Fruit fly (Drosophila melanogaster) whole organism, embryonic: ENCODE measurements around the gene RpS8.
A peak's percentile ranks its signal among the peaks of the same experiment; 100 is the strongest.

Experiments used
- ATbp ChIP-seq: fragments of 200-800 bp; sonication (Bioruptor generic); optimal IDR thresholded peaks from 2 replicates; lab custom pipeline; 2017; ENCODE audit warnings: missing biosample characterization, mild to moderate bottlenecking, missing genetic modification characterization, missing genetic modification reagents
- B-H1 ChIP-seq: fragments of 200-800 bp; sonication (Bioruptor generic); IDR thresholded peaks from 3 replicates; pipeline ENCODE4 v1.3.6; 2022; ENCODE audit warnings: missing biosample characterization, missing genetic modification characterization
- CG10654 ChIP-seq: fragments of 200-800 bp; sonication (Bioruptor generic); optimal IDR thresholded peaks from 2 replicates; lab custom pipeline; 2016; ENCODE audit warnings: missing biosample characterization, missing genetic modification characterization
- CG10979 ChIP-seq: fragments of 200-800 bp; sonication (Bioruptor generic); optimal IDR thresholded peaks from 2 replicates; lab custom pipeline; 2018; ENCODE audit warnings: missing biosample characterization, mild to moderate bottlenecking, missing genetic modification characterization, moderate library complexity
- CG11696 ChIP-seq: fragments of 200-800 bp; sonication (Bioruptor generic); IDR thresholded peaks from 2 replicates; pipeline ENCODE4 v1.3.6; 2022; ENCODE audit warnings: missing biosample characterization, missing genetic modification characterization
- CG13624 ChIP-seq: fragments of 200-800 bp; sonication (Bioruptor generic); optimal IDR thresholded peaks from 2 replicates; lab custom pipeline; 2016; ENCODE audit warnings: missing biosample characterization, missing genetic modification characterization
- CG14667 ChIP-seq: fragments of 200-800 bp; sonication (Bioruptor generic); IDR thresholded peaks from 2 replicates; pipeline ENCODE4 v1.3.6; 2022; ENCODE audit warnings: missing biosample characterization, missing genetic modification characterization
- CG17186 ChIP-seq: fragments of 200-800 bp; sonication (Bioruptor generic); optimal IDR thresholded peaks from 3 replicates; lab custom pipeline; 2017; ENCODE audit warnings: missing biosample characterization, missing genetic modification reagents, missing genetic modification characterization
- CG18262 ChIP-seq: fragments of 200-800 bp; optimal IDR thresholded peaks from 3 replicates; lab custom pipeline; 2019; ENCODE audit warnings: missing biosample characterization, mild to moderate bottlenecking, missing genetic modification characterization, moderate library complexity
- CG18764 ChIP-seq: fragments of 200-800 bp; sonication (Bioruptor generic); optimal IDR thresholded peaks from 3 replicates; lab custom pipeline; 2016; ENCODE audit warnings: missing biosample characterization, missing genetic modification characterization
- CG2116 ChIP-seq: fragments of 200-800 bp; sonication (Bioruptor generic); optimal IDR thresholded peaks from 3 replicates; lab custom pipeline; 2018; ENCODE audit warnings: missing biosample characterization, mild to moderate bottlenecking, missing genetic modification characterization
- CG2712 ChIP-seq: fragments of 200-800 bp; optimal IDR thresholded peaks from 3 replicates; lab custom pipeline; 2019; ENCODE audit warnings: missing biosample characterization, mild to moderate bottlenecking, missing genetic modification characterization, moderate library complexity
- CG3163 ChIP-seq: fragments of 200-800 bp; sonication (Bioruptor generic); optimal IDR thresholded peaks from 3 replicates; lab custom pipeline; 2016; ENCODE audit warnings: missing biosample characterization, missing genetic modification characterization
- CG43689 ChIP-seq: fragments of 200-800 bp; sonication (Bioruptor generic); IDR thresholded peaks from 2 replicates; pipeline ENCODE4 v1.3.6; 2022; ENCODE audit warnings: missing biosample characterization, missing genetic modification characterization
- CG5245 ChIP-seq: fragments of 200-800 bp; sonication (Bioruptor generic); optimal IDR thresholded peaks from 3 replicates; lab custom pipeline; 2016; ENCODE audit warnings: missing biosample characterization, missing genetic modification characterization
- CG9797 ChIP-seq: fragments of 200-800 bp; sonication (Bioruptor generic); optimal IDR thresholded peaks from 3 replicates; lab custom pipeline; 2018; ENCODE audit warnings: missing biosample characterization, mild to moderate bottlenecking, missing genetic modification characterization
- CG9817 ChIP-seq: fragments of 200-800 bp; sonication (Bioruptor generic); optimal IDR thresholded peaks from 2 replicates; lab custom pipeline; 2018; ENCODE audit warnings: missing biosample characterization, mild to moderate bottlenecking, missing genetic modification characterization, moderate library complexity
- Dip3 ChIP-seq: fragments of 200-800 bp; sonication (Bioruptor generic); optimal IDR thresholded peaks from 3 replicates; lab custom pipeline; 2016; ENCODE audit warnings: missing biosample characterization, missing genetic modification characterization
- Dll ChIP-seq: fragments of 200-800 bp; sonication (Bioruptor generic); IDR thresholded peaks from 4 replicates; pipeline ENCODE4 v1.3.6; 2022; ENCODE audit warnings: missing biosample characterization, missing genetic modification characterization; ENCODE audit not compliant: partially characterized antibody
- Doc2 ChIP-seq: fragments of 200-800 bp; sonication (Bioruptor generic); IDR thresholded peaks from 2 replicates; pipeline ENCODE4 v1.3.6; 2022; ENCODE audit warnings: missing biosample characterization, missing genetic modification characterization
- HLH4C ChIP-seq: fragments of 200-800 bp; sonication (Bioruptor generic); IDR thresholded peaks from 3 replicates; pipeline ENCODE4 v1.3.6; 2022; ENCODE audit warnings: missing biosample characterization, missing genetic modification characterization; ENCODE audit not compliant: partially characterized antibody
- HLHmδ ChIP-seq: fragments of 200-800 bp; sonication (Bioruptor generic); optimal IDR thresholded peaks from 2 replicates; lab custom pipeline; 2018; ENCODE audit warnings: missing biosample characterization, mild to moderate bottlenecking, missing genetic modification characterization, moderate library complexity
- HmgD ChIP-seq: fragments of 200-800 bp; sonication (Bioruptor generic); optimal IDR thresholded peaks from 3 replicates; lab custom pipeline; 2016; ENCODE audit warnings: missing biosample characterization, missing genetic modification characterization
- Hmx ChIP-seq: fragments of 200-800 bp; sonication (Bioruptor generic); optimal IDR thresholded peaks from 2 replicates; lab custom pipeline; 2016; ENCODE audit warnings: missing biosample characterization, missing genetic modification characterization
- Jarid2 ChIP-seq: fragments of 200-800 bp; sonication (Bioruptor generic); optimal IDR thresholded peaks from 3 replicates; lab custom pipeline; 2017; ENCODE audit warnings: mild to moderate bottlenecking, missing biosample characterization, missing genetic modification reagents, missing genetic modification characterization
- MTF-1 ChIP-seq: fragments of 200-800 bp; sonication (Bioruptor generic); optimal IDR thresholded peaks from 2 replicates; lab custom pipeline; 2018; ENCODE audit warnings: missing biosample characterization, mild to moderate bottlenecking, missing genetic modification characterization, borderline replicate concordance
- Myb ChIP-seq: fragments of 200-800 bp; sonication (Bioruptor generic); optimal IDR thresholded peaks from 2 replicates; lab custom pipeline; 2016; ENCODE audit warnings: missing biosample characterization, missing genetic modification characterization
- Pdp1 ChIP-seq, 2 experiments: fragments of 200-800 bp; sonication (Bioruptor generic); optimal IDR thresholded peaks; 3 replicates each; lab custom pipeline; 2016; ENCODE audit warnings: missing biosample characterization in 2 of 2, missing genetic modification characterization in 2 of 2, mild to moderate bottlenecking in 1 of 2, moderate library complexity in 1 of 2
- Rx ChIP-seq: fragments of 200-800 bp; sonication (Bioruptor generic); IDR thresholded peaks from 2 replicates; pipeline ENCODE4 v1.3.6; 2022; ENCODE audit warnings: missing biosample characterization, missing genetic modification characterization
- Sin3A ChIP-seq: fragments of >200 bp; optimal IDR thresholded peaks from 2 replicates; lab custom pipeline; 2018
- YL-1 ChIP-seq: fragments of 200-800 bp; sonication (Bioruptor generic); optimal IDR thresholded peaks from 3 replicates; lab custom pipeline; 2017; ENCODE audit warnings: missing biosample characterization, mild to moderate bottlenecking, missing genetic modification characterization
- az2 ChIP-seq: fragments of 200-800 bp; sonication (Bioruptor generic); optimal IDR thresholded peaks from 3 replicates; lab custom pipeline; 2016; ENCODE audit warnings: missing biosample characterization, missing genetic modification characterization
- bigmax ChIP-seq: fragments of 200-800 bp; sonication (Bioruptor generic); optimal IDR thresholded peaks from 2 replicates; lab custom pipeline; 2018; ENCODE audit warnings: missing biosample characterization, mild to moderate bottlenecking, missing genetic modification characterization
- crc ChIP-seq: fragments of 200-800 bp; sonication (Bioruptor generic); optimal IDR thresholded peaks from 2 replicates; lab custom pipeline; 2016; ENCODE audit warnings: missing biosample characterization, missing genetic modification characterization
- crp ChIP-seq, 2 experiments: fragments of 200-800 bp; sonication (Bioruptor generic); optimal IDR thresholded peaks; 2 replicates in 1 of 2; 3 replicates in 1 of 2; lab custom pipeline; 2017; ENCODE audit warnings: missing biosample characterization in 2 of 2, missing genetic modification characterization in 2 of 2, mild to moderate bottlenecking in 1 of 2, moderate library complexity in 1 of 2
- cwo ChIP-seq: fragments of 200-800 bp; sonication (Bioruptor generic); optimal IDR thresholded peaks from 3 replicates; lab custom pipeline; 2017; ENCODE audit warnings: missing biosample characterization, missing genetic modification characterization, mild to moderate bottlenecking, moderate library complexity, missing genetic modification reagents
- dimm ChIP-seq: fragments of 200-800 bp; sonication (Bioruptor generic); IDR thresholded peaks from 2 replicates; pipeline ENCODE4 v1.3.6; 2022; ENCODE audit warnings: missing biosample characterization, missing genetic modification characterization
- dmrt11E ChIP-seq: fragments of 200-800 bp; sonication (Bioruptor generic); optimal IDR thresholded peaks from 3 replicates; lab custom pipeline; 2018; ENCODE audit warnings: missing biosample characterization, mild to moderate bottlenecking, missing genetic modification characterization, moderate library complexity
- gsb-n ChIP-seq: fragments of 200-800 bp; sonication (Bioruptor generic); optimal IDR thresholded peaks from 3 replicates; lab custom pipeline; 2018; ENCODE audit warnings: missing biosample characterization, mild to moderate bottlenecking, missing genetic modification characterization
- h ChIP-seq: fragments of >200 bp; optimal IDR thresholded peaks from 2 replicates; lab custom pipeline; 2017
- nerfin-1 ChIP-seq: fragments of 200-800 bp; sonication (Bioruptor generic); optimal IDR thresholded peaks from 3 replicates; lab custom pipeline; 2019; ENCODE audit warnings: missing biosample characterization, mild to moderate bottlenecking, missing genetic modification characterization, moderate library complexity
- pnt ChIP-seq: fragments of 200-800 bp; sonication (Bioruptor generic); optimal IDR thresholded peaks from 3 replicates; lab custom pipeline; 2016; ENCODE audit warnings: missing biosample characterization, missing genetic modification characterization
- pzg ChIP-seq: fragments of 200-800 bp; sonication (Bioruptor generic); optimal IDR thresholded peaks from 3 replicates; lab custom pipeline; 2018; ENCODE audit warnings: missing biosample characterization, mild to moderate bottlenecking, missing genetic modification characterization, moderate library complexity
- scrt ChIP-seq: fragments of 200-800 bp; sonication (Bioruptor generic); optimal IDR thresholded peaks from 2 replicates; lab custom pipeline; 2018; ENCODE audit warnings: missing biosample characterization, mild to moderate bottlenecking, missing genetic modification characterization, moderate library complexity
- sim ChIP-seq: fragments of 200-800 bp; sonication (Bioruptor generic); IDR thresholded peaks from 2 replicates; pipeline ENCODE4 v1.3.6; 2022; ENCODE audit warnings: missing biosample characterization, missing genetic modification characterization
- slbo ChIP-seq: fragments of 200-800 bp; sonication (Bioruptor generic); IDR thresholded peaks from 2 replicates; pipeline ENCODE4 v1.3.6; 2022; ENCODE audit warnings: missing biosample characterization, missing genetic modification characterization
- sna ChIP-seq: fragments of 200-800 bp; sonication (Bioruptor generic); IDR thresholded peaks from 2 replicates; pipeline ENCODE4 v1.3.6; 2022; ENCODE audit warnings: missing biosample characterization, missing genetic modification characterization; ENCODE audit not compliant: partially characterized antibody
- so ChIP-seq: fragments of 200-800 bp; sonication (Bioruptor generic); IDR thresholded peaks from 3 replicates; pipeline ENCODE4 v1.3.6; 2022; ENCODE audit warnings: missing biosample characterization, missing genetic modification characterization
- ttk ChIP-seq: fragments of 200-800 bp; sonication (Bioruptor generic); IDR thresholded peaks from 2 replicates; pipeline ENCODE4 v2.1.2; 2022; ENCODE audit warnings: missing biosample characterization, missing genetic modification characterization
- unpg ChIP-seq: fragments of 200-800 bp; sonication (Bioruptor generic); optimal IDR thresholded peaks from 3 replicates; lab custom pipeline; 2018; ENCODE audit warnings: missing biosample characterization, mild to moderate bottlenecking, missing genetic modification characterization, moderate library complexity
- wek ChIP-seq: fragments of 200-800 bp; sonication (Bioruptor generic); optimal IDR thresholded peaks from 3 replicates; lab custom pipeline; 2018; ENCODE audit warnings: missing biosample characterization, mild to moderate bottlenecking, missing genetic modification characterization, moderate library complexity
- yki ChIP-seq: fragments of >200 bp; optimal IDR thresholded peaks from 3 replicates; lab custom pipeline; 2018

Gene RpS8

DNA sequence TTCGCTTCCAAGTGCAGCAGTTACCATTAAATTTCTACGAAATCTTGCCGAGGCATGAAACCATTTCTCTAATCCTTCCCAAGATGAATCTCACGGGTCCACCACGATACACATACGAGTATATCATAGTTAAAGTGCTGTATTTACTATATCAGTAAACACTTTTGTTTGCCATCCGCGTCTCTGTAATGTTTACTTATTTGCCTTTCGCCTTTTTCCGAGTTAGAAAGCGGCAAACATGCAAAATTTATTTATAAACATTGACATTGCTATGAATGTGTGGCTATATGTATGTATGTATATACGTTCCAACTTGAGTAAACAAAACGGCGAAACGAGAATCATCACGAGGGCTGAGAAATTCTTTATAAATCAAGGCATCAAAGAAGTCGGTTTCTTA is 30.5 kb upstream of the RpS8 start (continued):
- TF ChIP-seq pzg (GFP tag; lab: Kevin White, UChicago), result no peak
- TF ChIP-seq CG18262 (tag; lab: Kevin White, UChicago), result peak; percentile 66
- peak; percentile 21; the same call in 1 of the 3 replicates for TF ChIP-seq so (GFP tag; lab: Robert Waterston, UW)
- TF ChIP-seq HmgD (GFP tag; lab: Kevin White, UChicago), result no peak
- TF ChIP-seq B-H1 (GFP tag; lab: Robert Waterston, UW), result no peak
- TF ChIP-seq CG5245 (GFP tag; lab: Kevin White, UChicago), result no peak
- TF ChIP-seq CG2712 (tag; lab: Kevin White, UChicago), result no peak
- TF ChIP-seq nerfin-1 (tag; lab: Kevin White, UChicago), result peak; percentile 80
- TF ChIP-seq crc (GFP tag; lab: Kevin White, UChicago), result no peak
- peak; percentile 18 for TF ChIP-seq dmrt11E (tag; lab: Kevin White, UChicago)
- TF ChIP-seq dimm (GFP tag; lab: Robert Waterston, UW), result no peak
- peak; percentile 45 for TF ChIP-seq wek
- TF ChIP-seq crp (GFP tag; optimal IDR thresholded peaks at IDR 0.05; lab: Kevin White, UChicago), result no peak
- TF ChIP-seq CG2116 (GFP tag; lab: Kevin White, UChicago), result no peak
- TF ChIP-seq Sin3A (lab: Kevin White, UChicago), result no peak
- peak; percentile 51 for TF ChIP-seq gsb-n (tag; lab: Kevin White, UChicago)
- TF ChIP-seq scrt (GFP tag; lab: Kevin White, UChicago), result no peak
- no peak for TF ChIP-seq CG11696
- no peak for TF ChIP-seq h (lab: Kevin White, UChicago)
- TF ChIP-seq CG18764 (GFP tag; lab: Kevin White, UChicago), result peak; percentile 3
- peak; percentile 31 for TF ChIP-seq bigmax
- peak; percentile 29 for TF ChIP-seq CG17186
- no peak for TF ChIP-seq ttk (GFP tag; lab: Robert Waterston, UW)
- TF ChIP-seq CG13624 (GFP tag; lab: Kevin White, UChicago), result no peak
- TF ChIP-seq Myb (GFP tag; lab: Kevin White, UChicago), result no peak
- TF ChIP-seq ATbp (GFP tag; lab: Kevin White, UChicago), result peak; percentile 62
- no peak for TF ChIP-seq az2 (GFP tag; lab: Kevin White, UChicago)
- no peak for TF ChIP-seq Rx (GFP tag; lab: Robert Waterston, UW)
- no peak for TF ChIP-seq CG9797 (GFP tag; lab: Kevin White, UChicago)
- TF ChIP-seq cwo (GFP tag; lab: Kevin White, UChicago), result no peak
- no peak for TF ChIP-seq Dll (GFP tag; lab: Robert Waterston, UW)
- TF ChIP-seq CG14667 (GFP tag; lab: Robert Waterston, UW), result no peak
- TF ChIP-seq Dip3 (GFP tag; lab: Kevin White, UChicago), result no peak
- TF ChIP-seq CG10979 (tag; lab: Kevin White, UChicago), result peak; percentile 54
- TF ChIP-seq CG3163 (GFP tag; lab: Kevin White, UChicago), result no peak
- no peak for TF ChIP-seq slbo (GFP tag; lab: Robert Waterston, UW)
- no peak for TF ChIP-seq unpg (GFP tag; lab: Kevin White, UChicago)
- TF ChIP-seq CG9817 (tag; lab: Kevin White, UChicago), result no peak
- TF ChIP-seq MTF-1 (GFP tag; lab: Kevin White, UChicago), result peak; percentile 85
- no peak for TF ChIP-seq sim (GFP tag; lab: Robert Waterston, UW)
- TF ChIP-seq Hmx, result no peak
- TF ChIP-seq YL-1 (GFP tag; lab: Kevin White, UChicago), result no peak
- TF ChIP-seq CG10654, result no peak
- TF ChIP-seq yki (lab: Kevin White, UChicago), result no peak
- TF ChIP-seq sna (GFP tag; lab: Robert Waterston, UW), result no peak
- TF ChIP-seq pnt, result no peak
- no peak for TF ChIP-seq Doc2 (GFP tag; lab: Robert Waterston, UW)
- TF ChIP-seq HLH4C (GFP tag; lab: Robert Waterston, UW), result no peak
- no peak for TF ChIP-seq Pdp1 (GFP tag; optimal IDR thresholded peaks at IDR 0.05; lab: Kevin White, UChicago)
- TF ChIP-seq HLHmδ (GFP tag; lab: Kevin White, UChicago), result peak; percentile 54
- no peak for TF ChIP-seq CG43689 (GFP tag; lab: Robert Waterston, UW)
- peak; percentile 15 for TF ChIP-seq Jarid2 (GFP tag; lab: Kevin White, UChicago)
